Fruit fly (Drosophila melanogaster): Measurements from ENCODE around the gene Smn.

Smn gene

dm6 chr3L:16586989-16587388, 5.6 kb upstream of the Smn start, which contains the start of the genes Syx8 and CG32163 (continued):
- TF ChIP-seq zen (tag; optimal IDR thresholded peaks at IDR 0.05), result no peak
- peak; percentile 13 for TF ChIP-seq phol (tag; optimal IDR thresholded peaks at IDR 0.05)
- no peak for TF ChIP-seq CG15073 (GFP tag; optimal IDR thresholded peaks at IDR 0.05)
- no peak for TF ChIP-seq CG2120 (GFP tag; optimal IDR thresholded peaks at IDR 0.05)
- no peak for TF ChIP-seq Atf-2 (GFP tag; optimal IDR thresholded peaks at IDR 0.05)
- no peak for TF ChIP-seq CG2889 (GFP tag; IDR thresholded peaks at IDR 0.05)
- TF ChIP-seq lab (GFP tag; optimal IDR thresholded peaks at IDR 0.05), result no peak
- TF ChIP-seq lmd (GFP tag; IDR thresholded peaks at IDR 0.05), result no peak
- no peak for TF ChIP-seq hb (GFP tag; IDR thresholded peaks at IDR 0.05; ENCODE audit: partially characterized antibody)
- TF ChIP-seq ssp (GFP tag; IDR thresholded peaks at IDR 0.05), result no peak
- TF ChIP-seq slbo (GFP tag; IDR thresholded peaks at IDR 0.05), result no peak
- TF ChIP-seq ERR (GFP tag; optimal IDR thresholded peaks at IDR 0.05), result no peak
- TF ChIP-seq Scr (GFP tag; IDR thresholded peaks at IDR 0.05; ENCODE audit: partially characterized antibody), result peak; percentile 17; the same call in 1 of the 2 replicates
- no peak for TF ChIP-seq CG3281 (GFP tag; optimal IDR thresholded peaks at IDR 0.05)
- TF ChIP-seq shn (GFP tag; optimal IDR thresholded peaks at IDR 0.05), result no peak
- no peak for TF ChIP-seq ci (GFP tag; IDR thresholded peaks at IDR 0.05)
- peak; percentile 47 for TF ChIP-seq CG17186 (GFP tag; optimal IDR thresholded peaks at IDR 0.05)
- no peak for TF ChIP-seq Spps (tag; optimal IDR thresholded peaks at IDR 0.05)
- TF ChIP-seq CG12236 (GFP tag; optimal IDR thresholded peaks at IDR 0.05), result no peak
- TF ChIP-seq Dref (GFP tag; IDR thresholded peaks at IDR 0.05), result no peak
- TF ChIP-seq CG17361 (GFP tag; IDR thresholded peaks at IDR 0.05), result no peak
- TF ChIP-seq CG13775 (GFP tag; optimal IDR thresholded peaks at IDR 0.05), result no peak
- TF ChIP-seq HLH4C (GFP tag; IDR thresholded peaks at IDR 0.05; ENCODE audit: partially characterized antibody), result no peak
- TF ChIP-seq CG7372 (GFP tag; IDR thresholded peaks at IDR 0.05), result no peak
- TF ChIP-seq CG10209 (GFP tag; optimal IDR thresholded peaks at IDR 0.05), result no peak
- TF ChIP-seq CG9727 (GFP tag; optimal IDR thresholded peaks at IDR 0.05), result no peak
- peak; percentile 17 for TF ChIP-seq CG12391 (tag; optimal IDR thresholded peaks at IDR 0.05)
- no peak for TF ChIP-seq zfh2 (GFP tag; optimal IDR thresholded peaks at IDR 0.05)
- no peak for TF ChIP-seq pnt (GFP tag; optimal IDR thresholded peaks at IDR 0.05)
- TF ChIP-seq pho (GFP tag; optimal IDR thresholded peaks at IDR 0.05), result no peak
- no peak for TF ChIP-seq CG2129 (GFP tag; IDR thresholded peaks at IDR 0.05; ENCODE audit: partially characterized antibody)
- TF ChIP-seq crp (GFP tag; optimal IDR thresholded peaks at IDR 0.05), result peak; percentile 26 to 89
- TF ChIP-seq dmrt99B (tag; optimal IDR thresholded peaks at IDR 0.05), result no peak
- TF ChIP-seq sens (GFP tag), result no peak
- no peak for TF ChIP-seq CG6854 (GFP tag; optimal IDR thresholded peaks at IDR 0.05)
- TF ChIP-seq otp (GFP tag; IDR thresholded peaks at IDR 0.05), result no peak
- TF ChIP-seq CG10267 (tag; optimal IDR thresholded peaks at IDR 0.05), result peak; percentile 33
- TF ChIP-seq Fer2 (tag; optimal IDR thresholded peaks at IDR 0.05), result no peak
- no peak for TF ChIP-seq jumu (GFP tag; optimal IDR thresholded peaks at IDR 0.05)
- no peak for TF ChIP-seq Gsc (GFP tag; IDR thresholded peaks at IDR 0.05)
- TF ChIP-seq Hr39 (optimal IDR thresholded peaks at IDR 0.05), result no peak
- no peak for TF ChIP-seq pan (optimal IDR thresholded peaks at IDR 0.05)
- no peak for TF ChIP-seq pan (GFP tag; optimal IDR thresholded peaks at IDR 0.05 in 1 of 2, IDR thresholded peaks at IDR 0.05 in 1 of 2)
- peak; percentile 82 for TF ChIP-seq CG9797 (GFP tag; optimal IDR thresholded peaks at IDR 0.05)
- no peak for TF ChIP-seq Dad (GFP tag; optimal IDR thresholded peaks at IDR 0.05)
- TF ChIP-seq unc-4 (GFP tag; IDR thresholded peaks at IDR 0.05; ENCODE audit: partially characterized antibody), result no peak
- TF ChIP-seq Hmx (GFP tag; optimal IDR thresholded peaks at IDR 0.05), result no peak
- TF ChIP-seq Nf-YA (GFP tag; IDR thresholded peaks at IDR 0.05), result no peak
- TF ChIP-seq CG7839 (tag; optimal IDR thresholded peaks at IDR 0.05), result no peak
- TF ChIP-seq dpn (GFP tag; optimal IDR thresholded peaks at IDR 0.05), result no peak
- TF ChIP-seq CG10431 (GFP tag; optimal IDR thresholded peaks at IDR 0.05), result no peak
- no peak for TF ChIP-seq CG11085 (GFP tag; IDR thresholded peaks at IDR 0.05)

Measured in whole organism, embryonic.